Worm (Caenorhabditis elegans): ENCODE results near the gene C06E4.1.

ce11 chrIV:7319931-7320435, 36.9 kb downstream of the C06E4.1 start:
- TF ChIP-seq ceh-9 (tag; optimal IDR thresholded peaks at IDR 0.05) (no peak), pha-2 (tag; optimal IDR thresholded peaks at IDR 0.05) (no peak), hlh-30 (tag; optimal IDR thresholded peaks at IDR 0.05; ENCODE audit: insufficient read depth) (peak; percentile 52), ama-1 (optimal IDR thresholded peaks at IDR 0.05) (no peak), tbx-7 (tag; optimal IDR thresholded peaks at IDR 0.05) (no peak), ets-4 (tag; optimal IDR thresholded peaks at IDR 0.05) (peak; percentile 38), pha-4 (tag; optimal IDR thresholded peaks at IDR 0.05) (no peak)

Measured in whole organism, late embryonic.